Worm (Caenorhabditis elegans) whole organism, midembryonic: ENCODE data around the gene C14A6.3.

ENCODE experiments used
- cog-1 ChIP-seq: sonication (generic microtip); optimal IDR thresholded peaks from 2 replicates; lab custom pipeline; 2016; ENCODE audit warnings: missing genetic modification characterization, missing compliant biosample characterization
- flt-1 ChIP-seq: fragments of 200-800 bp; sonication (Bioruptor generic); IDR thresholded peaks from 2 replicates; pipeline ENCODE4 v1.3.6; 2022; ENCODE audit warnings: missing genetic modification characterization, missing compliant biosample characterization
- klf-2 ChIP-seq: fragments of 200-800 bp; sonication (Bioruptor generic); conservative IDR thresholded peaks from 2 replicates; pipeline ENCODE4 v1.3.6; 2022; ENCODE audit warnings: missing genetic modification reagents, missing genetic modification characterization, missing compliant biosample characterization
- med-1 ChIP-seq: sonication (generic microtip); optimal IDR thresholded peaks from 2 replicates; lab custom pipeline; 2017; ENCODE audit warnings: missing genetic modification characterization, mild to moderate bottlenecking, missing compliant biosample characterization, antibody characterized with exemption, missing genetic modification reagents; ENCODE audit not compliant: insufficient read depth
- ref-1 ChIP-seq: fragments of 200-800 bp; sonication (Bioruptor generic); conservative IDR thresholded peaks from 2 replicates; pipeline ENCODE4 v1.3.6; 2022; ENCODE audit warnings: missing genetic modification reagents, missing genetic modification characterization, missing compliant biosample characterization
- tab-1 ChIP-seq: fragments of 200-800 bp; sonication (Bioruptor generic); IDR thresholded peaks from 2 replicates; pipeline ENCODE4 v1.3.6; 2022; ENCODE audit warnings: missing genetic modification characterization, missing compliant biosample characterization
- ztf-23 ChIP-seq: fragments of 200-800 bp; sonication (Bioruptor generic); IDR thresholded peaks from 2 replicates; pipeline ENCODE4 v1.3.6; 2022; ENCODE audit warnings: missing genetic modification reagents, missing genetic modification characterization, missing compliant biosample characterization
- ztf-29 ChIP-seq: fragments of 200-800 bp; sonication (Bioruptor generic); IDR thresholded peaks from 2 replicates; pipeline ENCODE4 v1.3.6; 2022; ENCODE audit warnings: missing genetic modification reagents, missing genetic modification characterization, missing compliant biosample characterization

ce11 chrV:18158172-18158571, 12.0 kb downstream of the C14A6.3 start:
- no peak for TF ChIP-seq cog-1
- no peak for TF ChIP-seq ref-1 (GFP tag; lab: Robert Waterston, UW)
- no peak for TF ChIP-seq klf-2 (GFP tag; lab: Robert Waterston, UW)
- TF ChIP-seq tab-1 (GFP tag; lab: Robert Waterston, UW): no peak
- TF ChIP-seq med-1 (GFP tag; lab: Kevin White, UChicago): no peak
- TF ChIP-seq flt-1 (GFP tag; lab: Robert Waterston, UW): no peak
- no peak for TF ChIP-seq ztf-29
- TF ChIP-seq ztf-23: no peak
